Fruit fly (Drosophila melanogaster) whole organism, embryonic: ENCODE measurements around the gene ball.

Source experiments
- BEAF-32 ChIP-seq: fragments of 200-800 bp; sonication (Bioruptor generic); optimal IDR thresholded peaks from 3 replicates; lab custom pipeline; 2017; ENCODE audit warnings: missing biosample characterization, missing genetic modification characterization, mild to moderate bottlenecking, moderate library complexity, missing genetic modification reagents
- CG10147 ChIP-seq: fragments of 200-800 bp; sonication (Bioruptor generic); optimal IDR thresholded peaks from 2 replicates; lab custom pipeline; 2019; ENCODE audit warnings: missing biosample characterization, mild to moderate bottlenecking, missing genetic modification characterization, moderate library complexity
- CG1024 ChIP-seq: fragments of 200-800 bp; sonication (Bioruptor generic); IDR thresholded peaks from 2 replicates; pipeline ENCODE4 v1.3.6; 2022; ENCODE audit warnings: missing biosample characterization, missing genetic modification characterization
- CG11696 ChIP-seq: fragments of 200-800 bp; sonication (Bioruptor generic); IDR thresholded peaks from 2 replicates; pipeline ENCODE4 v1.3.6; 2022; ENCODE audit warnings: missing biosample characterization, missing genetic modification characterization
- CG1233 ChIP-seq: fragments of 200-800 bp; sonication (Bioruptor generic); optimal IDR thresholded peaks from 4 replicates; lab custom pipeline; 2018; ENCODE audit warnings: missing biosample characterization, mild to moderate bottlenecking, missing genetic modification characterization
- CG13424 ChIP-seq: fragments of 200-800 bp; sonication (Bioruptor generic); optimal IDR thresholded peaks from 2 replicates; lab custom pipeline; 2019; ENCODE audit warnings: missing biosample characterization, mild to moderate bottlenecking, missing genetic modification characterization, moderate library complexity
- CG15601 ChIP-seq: fragments of 200-800 bp; sonication (Bioruptor generic); optimal IDR thresholded peaks from 3 replicates; lab custom pipeline; 2019; ENCODE audit warnings: missing biosample characterization, mild to moderate bottlenecking, missing genetic modification characterization, moderate library complexity
- CG1602 ChIP-seq: fragments of 200-800 bp; sonication (Bioruptor generic); optimal IDR thresholded peaks from 3 replicates; lab custom pipeline; 2016; ENCODE audit warnings: missing biosample characterization, missing genetic modification characterization
- CG18476 ChIP-seq: fragments of 200-800 bp; sonication (Bioruptor generic); optimal IDR thresholded peaks from 2 replicates; lab custom pipeline; 2016; ENCODE audit warnings: missing biosample characterization, mild to moderate bottlenecking, missing genetic modification characterization
- CG2202 ChIP-seq: fragments of 200-800 bp; sonication (Bioruptor generic); optimal IDR thresholded peaks from 2 replicates; lab custom pipeline; 2018; ENCODE audit warnings: missing biosample characterization, mild to moderate bottlenecking, missing genetic modification characterization
- CG2889 ChIP-seq: fragments of 200-800 bp; sonication (Bioruptor generic); IDR thresholded peaks from 3 replicates; pipeline ENCODE4 v1.3.6; 2022; ENCODE audit warnings: missing biosample characterization, missing genetic modification characterization
- CG3163 ChIP-seq: fragments of 200-800 bp; sonication (Bioruptor generic); optimal IDR thresholded peaks from 3 replicates; lab custom pipeline; 2016; ENCODE audit warnings: missing biosample characterization, missing genetic modification characterization
- CG34422 ChIP-seq: fragments of 200-800 bp; sonication (Bioruptor generic); IDR thresholded peaks from 3 replicates; pipeline ENCODE4 v1.3.6; 2022; ENCODE audit warnings: missing biosample characterization, missing genetic modification characterization
- CG4617 ChIP-seq: fragments of 200-800 bp; sonication (Bioruptor generic); optimal IDR thresholded peaks from 3 replicates; lab custom pipeline; 2016; ENCODE audit warnings: missing biosample characterization, missing genetic modification characterization, borderline replicate concordance
- CG4730 ChIP-seq: fragments of 200-800 bp; sonication (Bioruptor generic); IDR thresholded peaks from 2 replicates; pipeline ENCODE4 v1.3.6; 2022; ENCODE audit warnings: missing biosample characterization, missing genetic modification characterization
- CG6175 ChIP-seq: fragments of 200-800 bp; sonication (Bioruptor generic); IDR thresholded peaks from 3 replicates; pipeline ENCODE4 v1.3.6; 2022; ENCODE audit warnings: missing biosample characterization, missing genetic modification characterization
- CG6254 ChIP-seq: fragments of 200-800 bp; sonication (Bioruptor generic); optimal IDR thresholded peaks from 3 replicates; lab custom pipeline; 2017; ENCODE audit warnings: mild to moderate bottlenecking, missing biosample characterization, missing genetic modification reagents, missing genetic modification characterization
- CG7271 ChIP-seq: fragments of 200-800 bp; sonication (Bioruptor generic); optimal IDR thresholded peaks from 2 replicates; lab custom pipeline; 2018; ENCODE audit warnings: missing biosample characterization, mild to moderate bottlenecking, missing genetic modification characterization, moderate library complexity
- CG7372 ChIP-seq: fragments of 200-800 bp; sonication (Bioruptor generic); IDR thresholded peaks from 2 replicates; pipeline ENCODE4 v1.3.6; 2022; ENCODE audit warnings: missing biosample characterization, missing genetic modification characterization
- CG7745 ChIP-seq: fragments of 200-800 bp; sonication (Bioruptor generic); optimal IDR thresholded peaks from 2 replicates; lab custom pipeline; 2018; ENCODE audit warnings: missing biosample characterization, mild to moderate bottlenecking, missing genetic modification characterization, moderate library complexity
- CG7928 ChIP-seq: fragments of 200-800 bp; sonication (Bioruptor generic); optimal IDR thresholded peaks from 2 replicates; lab custom pipeline; 2017; ENCODE audit warnings: missing biosample characterization, mild to moderate bottlenecking, missing genetic modification characterization
- CG8924 ChIP-seq: fragments of 200-800 bp; optimal IDR thresholded peaks from 3 replicates; lab custom pipeline; 2019; ENCODE audit warnings: missing biosample characterization, mild to moderate bottlenecking, missing genetic modification characterization, moderate library complexity
- CG9609 ChIP-seq: fragments of 200-800 bp; sonication (Bioruptor generic); optimal IDR thresholded peaks from 3 replicates; lab custom pipeline; 2016; ENCODE audit warnings: missing biosample characterization, missing genetic modification characterization
- CG9797 ChIP-seq: fragments of 200-800 bp; sonication (Bioruptor generic); optimal IDR thresholded peaks from 3 replicates; lab custom pipeline; 2018; ENCODE audit warnings: missing biosample characterization, mild to moderate bottlenecking, missing genetic modification characterization
- Dek ChIP-seq: fragments of 200-800 bp; sonication (Bioruptor generic); optimal IDR thresholded peaks from 3 replicates; lab custom pipeline; 2019; ENCODE audit warnings: missing biosample characterization, mild to moderate bottlenecking, missing genetic modification characterization, moderate library complexity
- Dref ChIP-seq: fragments of 200-800 bp; sonication (Bioruptor generic); IDR thresholded peaks from 2 replicates; pipeline ENCODE4 v1.3.6; 2022; ENCODE audit warnings: missing biosample characterization, missing genetic modification characterization
- E2f1 ChIP-seq: fragments of 200-800 bp; sonication (Bioruptor generic); IDR thresholded peaks from 2 replicates; pipeline ENCODE4 v1.3.6; 2022; ENCODE audit warnings: missing biosample characterization, missing genetic modification characterization
- Ets97D ChIP-seq: fragments of 200-800 bp; sonication (Bioruptor generic); optimal IDR thresholded peaks from 3 replicates; lab custom pipeline; 2016; ENCODE audit warnings: missing biosample characterization, missing genetic modification characterization
- Hsf ChIP-seq: fragments of 200-800 bp; sonication (Bioruptor generic); optimal IDR thresholded peaks from 3 replicates; lab custom pipeline; 2016; ENCODE audit warnings: missing biosample characterization, missing genetic modification characterization
- NFAT ChIP-seq: fragments of 200-800 bp; sonication (Bioruptor generic); IDR thresholded peaks from 2 replicates; pipeline ENCODE4 v1.3.6; 2022; ENCODE audit warnings: missing biosample characterization, missing genetic modification characterization
- NfI ChIP-seq: fragments of 200-800 bp; sonication (Bioruptor generic); optimal IDR thresholded peaks from 3 replicates; lab custom pipeline; 2018; ENCODE audit warnings: missing biosample characterization, mild to moderate bottlenecking, missing genetic modification characterization, moderate library complexity
- Stat92E ChIP-seq, 3 experiments: fragments of >200 bp in 2 of 3; fragments of 200-800 bp in 1 of 3; sonication (Bioruptor generic) in 1 of 3; optimal IDR thresholded peaks; 2 replicates each; lab custom pipeline; 2017 to 2019; ENCODE audit warnings: missing biosample characterization in 3 of 3, missing genetic modification characterization in 3 of 3, mild to moderate bottlenecking in 1 of 3, moderate library complexity in 1 of 3
- cad ChIP-seq: fragments of >200 bp; optimal IDR thresholded peaks from 2 replicates; lab custom pipeline; 2017; ENCODE audit warnings: missing biosample characterization, missing genetic modification characterization
- ci ChIP-seq: fragments of 200-800 bp; sonication (Bioruptor generic); IDR thresholded peaks from 3 replicates; pipeline ENCODE4 v1.3.6; 2022; ENCODE audit warnings: missing biosample characterization, missing genetic modification characterization
- corto ChIP-seq: fragments of 200-800 bp; sonication (Bioruptor generic); optimal IDR thresholded peaks from 2 replicates; lab custom pipeline; 2016; ENCODE audit warnings: missing biosample characterization, mild to moderate bottlenecking, missing genetic modification characterization, moderate library complexity
- crol ChIP-seq: fragments of 200-800 bp; sonication (Bioruptor generic); IDR thresholded peaks from 2 replicates; pipeline ENCODE4 v1.3.6; 2022; ENCODE audit warnings: missing biosample characterization, missing genetic modification characterization
- dan ChIP-seq: fragments of 200-800 bp; sonication (Bioruptor generic); IDR thresholded peaks from 2 replicates; pipeline ENCODE4 v1.3.6; 2022; ENCODE audit warnings: missing biosample characterization, missing genetic modification characterization
- fd3F ChIP-seq: fragments of 200-800 bp; sonication (Bioruptor generic); optimal IDR thresholded peaks from 2 replicates; lab custom pipeline; 2018; ENCODE audit warnings: missing biosample characterization, mild to moderate bottlenecking, missing genetic modification characterization, moderate library complexity
- fu2 ChIP-seq: fragments of 200-800 bp; sonication (Bioruptor generic); optimal IDR thresholded peaks from 2 replicates; lab custom pipeline; 2016; ENCODE audit warnings: missing biosample characterization, missing genetic modification characterization
- gem ChIP-seq: fragments of 200-800 bp; sonication (Bioruptor generic); optimal IDR thresholded peaks from 2 replicates; lab custom pipeline; 2019; ENCODE audit warnings: missing biosample characterization, mild to moderate bottlenecking, missing genetic modification characterization, moderate library complexity
- gt ChIP-seq: fragments of 200-800 bp; sonication (Bioruptor generic); IDR thresholded peaks from 2 replicates; pipeline ENCODE4 v1.3.6; 2022; ENCODE audit warnings: missing biosample characterization, missing genetic modification characterization
- her ChIP-seq: fragments of 200-800 bp; sonication (Bioruptor generic); optimal IDR thresholded peaks from 2 replicates; lab custom pipeline; 2016; ENCODE audit warnings: missing biosample characterization, missing genetic modification characterization
- kah ChIP-seq: fragments of 200-800 bp; sonication (Bioruptor generic); optimal IDR thresholded peaks from 2 replicates; lab custom pipeline; 2018; ENCODE audit warnings: missing biosample characterization, mild to moderate bottlenecking, missing genetic modification characterization
- lmd ChIP-seq: fragments of 200-800 bp; sonication (Bioruptor generic); IDR thresholded peaks from 2 replicates; pipeline ENCODE4 v1.3.6; 2022; ENCODE audit warnings: missing biosample characterization, missing genetic modification characterization
- mld ChIP-seq: fragments of 200-800 bp; sonication (Bioruptor generic); IDR thresholded peaks from 3 replicates; pipeline ENCODE4 v1.3.6; 2022; ENCODE audit warnings: missing biosample characterization, missing genetic modification characterization; ENCODE audit not compliant: partially characterized antibody
- nerfin-2 ChIP-seq: fragments of 200-800 bp; sonication (Bioruptor generic); IDR thresholded peaks from 2 replicates; pipeline ENCODE4 v1.3.6; 2022; ENCODE audit warnings: missing biosample characterization, missing genetic modification characterization; ENCODE audit not compliant: partially characterized antibody
- otp ChIP-seq: fragments of 200-800 bp; sonication (Bioruptor generic); IDR thresholded peaks from 3 replicates; pipeline ENCODE4, ENCODE4 v1.3.6; 2022; ENCODE audit warnings: missing biosample characterization, missing genetic modification characterization
- peb ChIP-seq: fragments of 200-800 bp; sonication (Bioruptor generic); IDR thresholded peaks from 2 replicates; pipeline ENCODE4 v1.3.6; 2022; ENCODE audit warnings: missing biosample characterization, missing genetic modification characterization
- rib ChIP-seq: fragments of 200-800 bp; sonication (Bioruptor generic); IDR thresholded peaks from 2 replicates; pipeline ENCODE4 v1.3.6; 2022; ENCODE audit warnings: missing biosample characterization, missing genetic modification characterization
- sens ChIP-seq: fragments of 200-800 bp; sonication (Bioruptor generic); peaks from one replicate; lab custom pipeline; 2016; ENCODE audit warnings: missing biosample characterization, missing genetic modification characterization
- tap ChIP-seq: fragments of 200-800 bp; optimal IDR thresholded peaks from 3 replicates; lab custom pipeline; 2019; ENCODE audit warnings: missing biosample characterization, mild to moderate bottlenecking, missing genetic modification characterization, moderate library complexity
- trem ChIP-seq: fragments of 200-800 bp; optimal IDR thresholded peaks from 3 replicates; lab custom pipeline; 2019; ENCODE audit warnings: missing biosample characterization, mild to moderate bottlenecking, missing genetic modification characterization, moderate library complexity

Gene ball

dm6 chr3R:26899982-26900381 lies 33.4 kb upstream of the ball start (continued):
- TF ChIP-seq CG2889 (GFP tag; lab: Robert Waterston, UW), result no peak
- TF ChIP-seq Stat92E (GFP tag; optimal IDR thresholded peaks at IDR 0.05; lab: Kevin White, UChicago), result no peak
- peak; percentile 21 for TF ChIP-seq tap (tag; lab: Kevin White, UChicago)
- TF ChIP-seq crol, result no peak
- TF ChIP-seq trem (tag; lab: Kevin White, UChicago), result peak; percentile 11
- no peak for TF ChIP-seq kah (GFP tag; lab: Kevin White, UChicago)
- TF ChIP-seq nerfin-2 (GFP tag; lab: Robert Waterston, UW), result no peak
- no peak for TF ChIP-seq CG7745
- no peak for TF ChIP-seq CG1233
- TF ChIP-seq CG7372 (GFP tag; lab: Robert Waterston, UW), result no peak
- TF ChIP-seq CG7271 (tag; lab: Kevin White, UChicago), result no peak
- TF ChIP-seq E2f1 (GFP tag; lab: Robert Waterston, UW), result peak; percentile 34; the same call in 1 of the 2 replicates
- no peak for TF ChIP-seq CG1024 (GFP tag; lab: Robert Waterston, UW)
- TF ChIP-seq CG34422 (GFP tag; lab: Robert Waterston, UW), result peak; percentile 13; the same call in 1 of the 3 replicates
- TF ChIP-seq CG1602 (GFP tag; lab: Kevin White, UChicago), result no peak
- TF ChIP-seq CG18476, result no peak
- TF ChIP-seq CG7928 (GFP tag; lab: Kevin White, UChicago), result no peak
- no peak for TF ChIP-seq fd3F (GFP tag; lab: Kevin White, UChicago)
- no peak for TF ChIP-seq CG4730
- no peak for TF ChIP-seq CG6175 (GFP tag; lab: Robert Waterston, UW)
- TF ChIP-seq gem (tag; lab: Kevin White, UChicago), result peak; percentile 72
- no peak for TF ChIP-seq CG9609
- no peak for TF ChIP-seq CG9797
- no peak for TF ChIP-seq corto (GFP tag; lab: Kevin White, UChicago)
- no peak for TF ChIP-seq Dref (GFP tag; lab: Robert Waterston, UW)
- TF ChIP-seq dan (GFP tag; lab: Robert Waterston, UW), result no peak
- TF ChIP-seq CG13424 (tag; lab: Kevin White, UChicago), result peak; percentile 37
- no peak for TF ChIP-seq gt (GFP tag; lab: Robert Waterston, UW)
- TF ChIP-seq NfI, result peak; percentile 2
- peak; percentile 26 for TF ChIP-seq CG15601 (tag; lab: Kevin White, UChicago)
- no peak for TF ChIP-seq cad (GFP tag; lab: Kevin White, UChicago)
- TF ChIP-seq ci (GFP tag; lab: Robert Waterston, UW), result peak; percentile 86
- TF ChIP-seq sens (GFP tag; lab: Kevin White, UChicago), result peak; percentile 79
- no peak for TF ChIP-seq peb (GFP tag; lab: Robert Waterston, UW)
- TF ChIP-seq CG11696 (GFP tag; lab: Robert Waterston, UW), result no peak
- TF ChIP-seq BEAF-32 (GFP tag; lab: Kevin White, UChicago), result no peak
- TF ChIP-seq Ets97D (GFP tag; lab: Kevin White, UChicago), result peak; percentile 42
- peak; percentile 17 for TF ChIP-seq CG8924 (tag; lab: Kevin White, UChicago)
- no peak for TF ChIP-seq rib
- no peak for TF ChIP-seq CG2202
- TF ChIP-seq otp (GFP tag; lab: Robert Waterston, UW), result 0 out of 3 replicates have a peak, but pooled peaks have one; percentile 41
- peak; percentile 55 for TF ChIP-seq lmd (GFP tag; lab: Robert Waterston, UW)
- TF ChIP-seq CG4617 (GFP tag; lab: Kevin White, UChicago), result no peak
- TF ChIP-seq CG10147 (GFP tag; lab: Kevin White, UChicago), result no peak
- TF ChIP-seq her (GFP tag; lab: Kevin White, UChicago), result no peak
- no peak for TF ChIP-seq NFAT
- no peak for TF ChIP-seq CG3163 (GFP tag; lab: Kevin White, UChicago)
- peak; percentile 24 for TF ChIP-seq CG6254
- TF ChIP-seq Hsf (GFP tag; lab: Kevin White, UChicago), result peak; percentile 10
- TF ChIP-seq fu2 (GFP tag; lab: Kevin White, UChicago), result no peak
- TF ChIP-seq mld (GFP tag; lab: Robert Waterston, UW), result no peak
- no peak for TF ChIP-seq Dek (tag; lab: Kevin White, UChicago)
